Worm (Caenorhabditis elegans): ENCODE measurements around the gene tag-164.
A peak's percentile ranks its signal among the peaks of the same experiment; 100 is the strongest.

- TF ChIP-seq hmbx-1 (tag; optimal IDR thresholded peaks at IDR 0.05) (no peak), tbx-11 (GFP tag; IDR thresholded peaks at IDR 0.05) (no peak), sea-1 (GFP tag; conservative IDR thresholded peaks at IDR 0.05) (0 out of 2 replicates have a peak, but pooled peaks have one; percentile 44), ama-1 (optimal IDR thresholded peaks at IDR 0.05) (no peak), hnd-1 (tag; optimal IDR thresholded peaks at IDR 0.05) (no peak), ets-7 (tag; optimal IDR thresholded peaks at IDR 0.05) (no peak), ceh-36 (tag; optimal IDR thresholded peaks at IDR 0.05) (peak; percentile 20)
Observed at ce11 chrIII:13462965-13463783, 3.8 kb downstream of the tag-164 start, which contains the start of gene ant-1.1.

Measured in whole organism, early embryonic.